Fruit fly (Drosophila melanogaster) whole organism, embryonic: Measurements from ENCODE around the gene CG4313.

ENCODE experiments used
- CG10565 ChIP-seq: fragments of 200-800 bp; sonication (Bioruptor generic); optimal IDR thresholded peaks from 3 replicates; lab custom pipeline; 2016; ENCODE audit warnings: missing biosample characterization, mild to moderate bottlenecking, missing genetic modification characterization
- CG11695 ChIP-seq: fragments of 200-800 bp; sonication (Bioruptor generic); IDR thresholded peaks from 3 replicates; pipeline ENCODE4 v1.3.6; 2022; ENCODE audit warnings: missing biosample characterization, missing genetic modification characterization
- CG12071 ChIP-seq: fragments of 200-800 bp; sonication (Bioruptor generic); optimal IDR thresholded peaks from 3 replicates; lab custom pipeline; 2018; ENCODE audit warnings: missing biosample characterization, mild to moderate bottlenecking, missing genetic modification characterization
- CG12769 ChIP-seq: fragments of 200-800 bp; sonication (Bioruptor generic); optimal IDR thresholded peaks from 2 replicates; lab custom pipeline; 2019; ENCODE audit warnings: missing biosample characterization, mild to moderate bottlenecking, missing genetic modification characterization, moderate library complexity
- CG15073 ChIP-seq: fragments of 200-800 bp; sonication (Bioruptor generic); optimal IDR thresholded peaks from 2 replicates; lab custom pipeline; 2016; ENCODE audit warnings: missing biosample characterization, missing genetic modification characterization
- CG15696 ChIP-seq: fragments of 200-800 bp; sonication (Bioruptor generic); optimal IDR thresholded peaks from 2 replicates; lab custom pipeline; 2019; ENCODE audit warnings: missing biosample characterization, mild to moderate bottlenecking, missing genetic modification characterization, moderate library complexity
- CG1602 ChIP-seq: fragments of 200-800 bp; sonication (Bioruptor generic); optimal IDR thresholded peaks from 3 replicates; lab custom pipeline; 2016; ENCODE audit warnings: missing biosample characterization, missing genetic modification characterization
- CG16813 ChIP-seq: fragments of 200-800 bp; sonication (Bioruptor generic); IDR thresholded peaks from 3 replicates; pipeline ENCODE4 v1.3.6; 2022; ENCODE audit warnings: missing biosample characterization, missing genetic modification characterization; ENCODE audit not compliant: partially characterized antibody
- CG17385 ChIP-seq: fragments of 200-800 bp; sonication (Bioruptor generic); optimal IDR thresholded peaks from 3 replicates; lab custom pipeline; 2018; ENCODE audit warnings: missing biosample characterization, mild to moderate bottlenecking, missing genetic modification characterization
- CG17568 ChIP-seq: fragments of 200-800 bp; sonication (Bioruptor generic); optimal IDR thresholded peaks from 2 replicates; lab custom pipeline; 2018; ENCODE audit warnings: missing biosample characterization, mild to moderate bottlenecking, missing genetic modification characterization, moderate library complexity
- CG18011 ChIP-seq: fragments of 200-800 bp; sonication (Bioruptor generic); optimal IDR thresholded peaks from 2 replicates; lab custom pipeline; 2017; ENCODE audit warnings: missing biosample characterization, missing genetic modification characterization, mild to moderate bottlenecking, moderate library complexity, missing genotype
- CG31365 ChIP-seq: fragments of 200-800 bp; sonication (Bioruptor generic); optimal IDR thresholded peaks from 2 replicates; lab custom pipeline; 2018; ENCODE audit warnings: missing biosample characterization, mild to moderate bottlenecking, missing genetic modification characterization
- CG6689 ChIP-seq: fragments of 200-800 bp; sonication (Bioruptor generic); IDR thresholded peaks from 2 replicates; pipeline ENCODE4 v1.3.6; 2022; ENCODE audit warnings: missing biosample characterization, missing genetic modification characterization
- CG7786 ChIP-seq: fragments of 200-800 bp; sonication (Bioruptor generic); optimal IDR thresholded peaks from 2 replicates; lab custom pipeline; 2016; ENCODE audit warnings: missing biosample characterization, missing genetic modification characterization
- Camta ChIP-seq: fragments of 200-800 bp; sonication (Bioruptor generic); optimal IDR thresholded peaks from 2 replicates; lab custom pipeline; 2016; ENCODE audit warnings: missing biosample characterization, missing genetic modification characterization
- Dbx ChIP-seq: fragments of 200-800 bp; sonication (Bioruptor generic); IDR thresholded peaks from 3 replicates; pipeline ENCODE4 v1.3.6; 2022; ENCODE audit warnings: missing biosample characterization, missing genetic modification characterization
- Eip74EF ChIP-seq, 2 experiments: fragments of 200-800 bp in 1 of 2; fragments of >200 bp in 1 of 2; sonication (Bioruptor generic) in 1 of 2; optimal IDR thresholded peaks; 2 replicates each; lab custom pipeline; 2017 to 2019; ENCODE audit warnings: missing biosample characterization in 2 of 2, missing genetic modification characterization in 2 of 2, mild to moderate bottlenecking in 1 of 2, moderate library complexity in 1 of 2
- GATAe ChIP-seq: fragments of 200-800 bp; sonication (Bioruptor generic); conservative IDR thresholded peaks from 2 replicates; pipeline ENCODE4 v1.3.6; 2022; ENCODE audit warnings: missing biosample characterization, missing genetic modification characterization
- Hmr ChIP-seq: fragments of 200-800 bp; sonication (Bioruptor generic); optimal IDR thresholded peaks from 3 replicates; lab custom pipeline; 2017; ENCODE audit warnings: mild to moderate bottlenecking, missing biosample characterization, missing genetic modification reagents, missing genetic modification characterization
- Hsf ChIP-seq: fragments of 200-800 bp; sonication (Bioruptor generic); optimal IDR thresholded peaks from 3 replicates; lab custom pipeline; 2016; ENCODE audit warnings: missing biosample characterization, missing genetic modification characterization
- Max ChIP-seq: fragments of 200-800 bp; sonication (Bioruptor generic); optimal IDR thresholded peaks from 2 replicates; lab custom pipeline; 2016; ENCODE audit warnings: missing biosample characterization, mild to moderate bottlenecking, missing genetic modification characterization
- Med ChIP-seq: fragments of 200-800 bp; sonication (Bioruptor generic); peaks from one replicate; lab custom pipeline; 2016; ENCODE audit warnings: missing biosample characterization, missing genetic modification characterization, mild to moderate bottlenecking, inconsistent platforms, moderate library complexity
- Myb ChIP-seq: fragments of 200-800 bp; sonication (Bioruptor generic); optimal IDR thresholded peaks from 2 replicates; lab custom pipeline; 2016; ENCODE audit warnings: missing biosample characterization, missing genetic modification characterization
- Nf-YA ChIP-seq: fragments of 200-800 bp; sonication (Bioruptor generic); IDR thresholded peaks from 2 replicates; pipeline ENCODE4 v1.3.6; 2022; ENCODE audit warnings: missing biosample characterization, missing genetic modification characterization
- Usf ChIP-seq: fragments of 200-800 bp; sonication (Bioruptor generic); optimal IDR thresholded peaks from 2 replicates; lab custom pipeline; 2017; ENCODE audit warnings: missing genotype, missing biosample characterization, missing genetic modification characterization
- ase ChIP-seq: fragments of 200-800 bp; sonication (Bioruptor generic); IDR thresholded peaks from 3 replicates; pipeline ENCODE4 v1.3.6; 2022; ENCODE audit warnings: missing biosample characterization, missing genetic modification characterization
- bowl ChIP-seq: fragments of 200-800 bp; sonication (Bioruptor generic); IDR thresholded peaks from 2 replicates; pipeline ENCODE4 v1.3.6; 2022; ENCODE audit warnings: missing biosample characterization, missing genetic modification characterization
- btn ChIP-seq: fragments of 200-800 bp; sonication (Bioruptor generic); optimal IDR thresholded peaks from 2 replicates; lab custom pipeline; 2016; ENCODE audit warnings: missing biosample characterization, missing genetic modification characterization
- cas ChIP-seq: fragments of 200-800 bp; sonication (Bioruptor generic); IDR thresholded peaks from 2 replicates; pipeline ENCODE4 v1.3.6; 2022; ENCODE audit warnings: missing biosample characterization, missing genetic modification characterization
- chm ChIP-seq: fragments of 200-800 bp; sonication (Bioruptor generic); IDR thresholded peaks from 2 replicates; pipeline ENCODE4 v1.3.6; 2022; ENCODE audit warnings: missing biosample characterization, missing genetic modification characterization
- crol ChIP-seq: fragments of 200-800 bp; sonication (Bioruptor generic); IDR thresholded peaks from 2 replicates; pipeline ENCODE4 v1.3.6; 2022; ENCODE audit warnings: missing biosample characterization, missing genetic modification characterization
- disco-r ChIP-seq: fragments of 200-800 bp; sonication (Bioruptor generic); optimal IDR thresholded peaks from 2 replicates; lab custom pipeline; 2016; ENCODE audit warnings: missing biosample characterization, missing genetic modification characterization
- fd64A ChIP-seq: fragments of 200-800 bp; sonication (Bioruptor generic); optimal IDR thresholded peaks from 3 replicates; lab custom pipeline; 2018; ENCODE audit warnings: missing biosample characterization, mild to moderate bottlenecking, missing genetic modification characterization
- gsb-n ChIP-seq: fragments of 200-800 bp; sonication (Bioruptor generic); optimal IDR thresholded peaks from 3 replicates; lab custom pipeline; 2018; ENCODE audit warnings: missing biosample characterization, mild to moderate bottlenecking, missing genetic modification characterization
- klu ChIP-seq: fragments of 200-800 bp; sonication (Bioruptor generic); IDR thresholded peaks from 2 replicates; pipeline ENCODE4 v1.3.6; 2022; ENCODE audit warnings: missing biosample characterization, missing genetic modification characterization
- kni ChIP-seq: fragments of 200-800 bp; sonication (Bioruptor generic); optimal IDR thresholded peaks from 3 replicates; lab custom pipeline; 2017; ENCODE audit warnings: mild to moderate bottlenecking, missing biosample characterization, missing genetic modification reagents, missing genetic modification characterization
- nerfin-1 ChIP-seq: fragments of 200-800 bp; sonication (Bioruptor generic); optimal IDR thresholded peaks from 3 replicates; lab custom pipeline; 2019; ENCODE audit warnings: missing biosample characterization, mild to moderate bottlenecking, missing genetic modification characterization, moderate library complexity
- peb ChIP-seq: fragments of 200-800 bp; sonication (Bioruptor generic); IDR thresholded peaks from 2 replicates; pipeline ENCODE4 v1.3.6; 2022; ENCODE audit warnings: missing biosample characterization, missing genetic modification characterization
- pho ChIP-seq: fragments of 200-800 bp; sonication (Bioruptor generic); optimal IDR thresholded peaks from 2 replicates; lab custom pipeline; 2016; ENCODE audit warnings: missing biosample characterization, missing genetic modification characterization
- salm ChIP-seq: fragments of 200-800 bp; sonication (Bioruptor generic); optimal IDR thresholded peaks from 2 replicates; lab custom pipeline; 2018; ENCODE audit warnings: missing biosample characterization, mild to moderate bottlenecking, missing genetic modification characterization
- sc ChIP-seq, 3 experiments: fragments of >200 bp in 2 of 3; fragments of 200-800 bp in 1 of 3; sonication (Bioruptor generic) in 1 of 3; optimal IDR thresholded peaks; 2 replicates in 2 of 3; 3 replicates in 1 of 3; lab custom pipeline; 2017; ENCODE audit warnings: mild to moderate bottlenecking in 1 of 3, missing biosample characterization in 1 of 3, missing genetic modification characterization in 1 of 3, missing genetic modification reagents in 1 of 3
- sd ChIP-seq: fragments of 200-800 bp; sonication (Bioruptor generic); optimal IDR thresholded peaks from 3 replicates; lab custom pipeline; 2018; ENCODE audit warnings: missing biosample characterization, mild to moderate bottlenecking, missing genetic modification characterization, moderate library complexity
- sens-2 ChIP-seq: fragments of 200-800 bp; sonication (Bioruptor generic); IDR thresholded peaks from 2 replicates; pipeline ENCODE4 v1.3.6; 2022; ENCODE audit warnings: missing biosample characterization, missing genetic modification characterization
- shn ChIP-seq: fragments of 200-800 bp; sonication (Bioruptor generic); optimal IDR thresholded peaks from 3 replicates; lab custom pipeline; 2016; ENCODE audit warnings: missing biosample characterization, missing genetic modification characterization
- slou ChIP-seq: fragments of 200-800 bp; sonication (Bioruptor generic); optimal IDR thresholded peaks from 3 replicates; lab custom pipeline; 2016; ENCODE audit warnings: missing biosample characterization, missing genetic modification characterization
- sna ChIP-seq: fragments of 200-800 bp; sonication (Bioruptor generic); IDR thresholded peaks from 2 replicates; pipeline ENCODE4 v1.3.6; 2022; ENCODE audit warnings: missing biosample characterization, missing genetic modification characterization; ENCODE audit not compliant: partially characterized antibody
- so ChIP-seq: fragments of 200-800 bp; sonication (Bioruptor generic); IDR thresholded peaks from 3 replicates; pipeline ENCODE4 v1.3.6; 2022; ENCODE audit warnings: missing biosample characterization, missing genetic modification characterization
- ttk ChIP-seq: fragments of 200-800 bp; sonication (Bioruptor generic); IDR thresholded peaks from 2 replicates; pipeline ENCODE4 v2.1.2; 2022; ENCODE audit warnings: missing biosample characterization, missing genetic modification characterization
- vnd ChIP-seq: fragments of 200-800 bp; sonication (Bioruptor generic); IDR thresholded peaks from 3 replicates; pipeline ENCODE4 v1.3.6; 2022; ENCODE audit warnings: missing biosample characterization, missing genetic modification characterization; ENCODE audit not compliant: partially characterized antibody
- wek ChIP-seq: fragments of 200-800 bp; sonication (Bioruptor generic); optimal IDR thresholded peaks from 3 replicates; lab custom pipeline; 2018; ENCODE audit warnings: missing biosample characterization, mild to moderate bottlenecking, missing genetic modification characterization, moderate library complexity
- zen2 ChIP-seq: fragments of 200-800 bp; sonication (Bioruptor generic); IDR thresholded peaks from 3 replicates; pipeline ENCODE4 v1.3.6; 2022; ENCODE audit warnings: missing biosample characterization, missing genetic modification characterization; ENCODE audit not compliant: partially characterized antibody

Gene CG4313

DNA sequence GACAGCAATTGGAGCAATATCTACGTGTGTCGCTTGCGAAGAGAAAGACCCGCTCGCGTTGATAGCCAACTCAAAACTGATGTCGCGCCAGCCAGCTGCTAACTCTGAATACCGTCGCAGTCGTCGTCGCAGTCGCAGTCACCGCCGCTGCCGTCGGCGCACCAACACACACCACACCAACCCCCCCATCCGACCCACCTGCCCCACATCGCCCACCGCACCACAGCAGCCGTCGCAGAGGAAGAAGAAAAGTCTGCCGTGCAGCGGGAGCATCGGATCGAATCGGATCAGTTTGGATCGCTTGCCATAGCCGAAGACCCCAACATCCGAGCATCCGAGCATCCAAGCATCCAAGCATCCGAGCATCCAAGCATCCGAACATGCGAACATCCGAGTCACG, 5.3 kb upstream of the CG4313 start (continued):
- TF ChIP-seq kni (GFP tag; lab: Kevin White, UChicago) (peak; percentile 69), fd64A (no peak), sd (tag; lab: Kevin White, UChicago) (peak; percentile 37), CG15073 (no peak), chm (GFP tag; lab: Robert Waterston, UW) (peak; percentile 43; the same call in 1 of the 2 replicates), GATAe (no peak), slou (no peak), CG6689 (GFP tag; lab: Robert Waterston, UW) (no peak), Nf-YA (GFP tag; lab: Robert Waterston, UW) (no peak), cas (GFP tag; lab: Robert Waterston, UW) (no peak), Camta (no peak), sc (optimal IDR thresholded peaks at IDR 0.05; lab: Kevin White, UChicago) (no peak), sc (GFP tag; optimal IDR thresholded peaks at IDR 0.05; lab: Kevin White, UChicago) (no peak), shn (GFP tag; lab: Kevin White, UChicago) (no peak), salm (tag; lab: Kevin White, UChicago) (no peak), Max (GFP tag; lab: Kevin White, UChicago) (no peak), disco-r (GFP tag; lab: Kevin White, UChicago) (no peak), CG18011 (GFP tag; lab: Kevin White, UChicago) (no peak), klu (GFP tag; lab: Robert Waterston, UW) (no peak), CG17568 (GFP tag; lab: Kevin White, UChicago) (no peak), CG1602 (GFP tag; lab: Kevin White, UChicago) (no peak), vnd (no peak), wek (no peak), ase (GFP tag; lab: Robert Waterston, UW) (no peak), Usf (GFP tag; lab: Kevin White, UChicago) (no peak), Hmr (GFP tag; lab: Kevin White, UChicago) (no peak), Eip74EF (GFP tag; optimal IDR thresholded peaks at IDR 0.05; lab: Kevin White, UChicago) (no peak), nerfin-1 (tag; lab: Kevin White, UChicago) (no peak), CG31365 (tag; lab: Kevin White, UChicago) (no peak), so (no peak), peb (GFP tag; lab: Robert Waterston, UW) (no peak), Dbx (GFP tag; lab: Robert Waterston, UW) (peak; percentile 17; the same call in 1 of the 3 replicates), CG11695 (no peak), CG17385 (GFP tag; lab: Kevin White, UChicago) (peak; percentile 32), sna (GFP tag; lab: Robert Waterston, UW) (no peak), CG12769 (tag; lab: Kevin White, UChicago) (peak; percentile 92), gsb-n (no peak), sens-2 (GFP tag; lab: Robert Waterston, UW) (0 out of 2 replicates have a peak, but pooled peaks have one; percentile 18), CG12071 (GFP tag; lab: Kevin White, UChicago) (no peak), crol (peak; percentile 94), CG10565 (GFP tag; lab: Kevin White, UChicago) (no peak), btn (GFP tag; lab: Kevin White, UChicago) (no peak), Hsf (GFP tag; lab: Kevin White, UChicago) (no peak), CG16813 (GFP tag; lab: Robert Waterston, UW) (no peak), zen2 (GFP tag; lab: Robert Waterston, UW) (0 out of 3 replicates have a peak, but pooled peaks have one; percentile 23), bowl (0 out of 2 replicates have a peak, but pooled peaks have one; percentile 24), Med (GFP tag; lab: Kevin White, UChicago) (peak; percentile 28), ttk (GFP tag; lab: Robert Waterston, UW) (no peak), CG15696 (no peak), pho (GFP tag; lab: Kevin White, UChicago) (no peak), Myb (no peak), CG7786 (GFP tag; lab: Kevin White, UChicago) (no peak)
